Worm (Caenorhabditis elegans) whole organism, early embryonic: ENCODE measurements around the gene aco-1.

Source experiments
- aly-1 ChIP-seq: sonication (generic microtip); optimal IDR thresholded peaks from 2 replicates; lab custom pipeline; 2016; ENCODE audit warnings: missing genetic modification characterization, missing compliant biosample characterization
- ama-1 ChIP-seq: fragments of 150-350 bp; optimal IDR thresholded peaks from 2 replicates; lab custom pipeline; 2014
- tbx-11 ChIP-seq: fragments of 200-800 bp; sonication (Bioruptor generic); IDR thresholded peaks from 2 replicates; pipeline ENCODE4 v1.3.6; 2022; ENCODE audit warnings: missing genetic modification characterization, missing compliant biosample characterization
- tra-4 ChIP-seq: sonication (generic microtip); optimal IDR thresholded peaks from 2 replicates; lab custom pipeline; 2017; ENCODE audit warnings: missing genetic modification characterization, missing compliant biosample characterization

DNA sequence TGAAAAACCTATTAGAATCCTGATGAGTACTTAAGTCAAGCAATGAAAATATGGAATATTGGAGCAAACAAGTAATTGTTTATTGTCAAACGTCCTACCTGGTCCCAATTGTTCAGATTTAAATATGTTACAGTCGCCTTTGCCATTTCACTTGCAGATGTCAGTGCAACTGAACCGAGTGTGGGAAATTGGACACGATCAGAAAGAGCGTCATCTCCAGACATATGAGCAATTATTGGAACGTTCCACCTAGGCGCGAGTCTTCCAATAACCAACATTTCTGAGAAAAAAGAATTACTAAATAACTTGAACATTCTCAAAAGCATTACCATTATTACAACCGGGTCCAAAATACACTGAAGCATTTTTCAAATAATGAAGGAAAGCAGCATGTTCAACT is 2.6 kb upstream of the aco-1 start:
- TF ChIP-seq ama-1 (lab: Kevin White, UChicago) (no peak), tbx-11 (GFP tag; lab: Robert Waterston, UW) (no peak), tra-4 (tag; lab: Kevin White, UChicago) (no peak), aly-1 (tag; lab: Kevin White, UChicago) (no peak)
